Fruit fly (Drosophila melanogaster) whole organism, embryonic: ENCODE results near the gene Dred.

Experiments
- Antp ChIP-seq: fragments of 200-800 bp; sonication (Bioruptor generic); optimal IDR thresholded peaks from 3 replicates; lab custom pipeline; 2016; ENCODE audit warnings: missing biosample characterization, missing genetic modification characterization
- Blimp-1 ChIP-seq: fragments of 200-800 bp; sonication (Bioruptor generic); optimal IDR thresholded peaks from 3 replicates; lab custom pipeline; 2018; ENCODE audit warnings: missing biosample characterization, missing genetic modification characterization, mild to moderate bottlenecking, moderate library complexity, missing genetic modification reagents
- CG30431 ChIP-seq: fragments of 200-800 bp; sonication (Bioruptor generic); optimal IDR thresholded peaks from 2 replicates; lab custom pipeline; 2017; ENCODE audit warnings: missing biosample characterization, missing genetic modification characterization
- CG4617 ChIP-seq: fragments of 200-800 bp; sonication (Bioruptor generic); optimal IDR thresholded peaks from 3 replicates; lab custom pipeline; 2016; ENCODE audit warnings: missing biosample characterization, missing genetic modification characterization, borderline replicate concordance
- CG4820 ChIP-seq: fragments of 200-800 bp; sonication (Bioruptor generic); optimal IDR thresholded peaks from 3 replicates; lab custom pipeline; 2016; ENCODE audit warnings: missing biosample characterization, missing genetic modification characterization
- CG6272 ChIP-seq: fragments of 200-800 bp; sonication (Bioruptor generic); IDR thresholded peaks from 2 replicates; pipeline ENCODE4 v1.3.6; 2022; ENCODE audit warnings: missing biosample characterization, missing genetic modification characterization
- D19B ChIP-seq: fragments of 200-800 bp; sonication (Bioruptor generic); optimal IDR thresholded peaks from 2 replicates; lab custom pipeline; 2017; ENCODE audit warnings: missing biosample characterization, mild to moderate bottlenecking, missing genetic modification characterization
- Sin3A ChIP-seq: fragments of >200 bp; optimal IDR thresholded peaks from 2 replicates; lab custom pipeline; 2018
- crp ChIP-seq, 2 experiments: fragments of 200-800 bp; sonication (Bioruptor generic); optimal IDR thresholded peaks; 2 replicates in 1 of 2; 3 replicates in 1 of 2; lab custom pipeline; 2017; ENCODE audit warnings: missing biosample characterization in 2 of 2, missing genetic modification characterization in 2 of 2, mild to moderate bottlenecking in 1 of 2, moderate library complexity in 1 of 2
- run ChIP-seq: fragments of 200-800 bp; sonication (Bioruptor generic); optimal IDR thresholded peaks from 3 replicates; lab custom pipeline; 2018; ENCODE audit warnings: missing biosample characterization, mild to moderate bottlenecking, missing genetic modification characterization

DNA sequence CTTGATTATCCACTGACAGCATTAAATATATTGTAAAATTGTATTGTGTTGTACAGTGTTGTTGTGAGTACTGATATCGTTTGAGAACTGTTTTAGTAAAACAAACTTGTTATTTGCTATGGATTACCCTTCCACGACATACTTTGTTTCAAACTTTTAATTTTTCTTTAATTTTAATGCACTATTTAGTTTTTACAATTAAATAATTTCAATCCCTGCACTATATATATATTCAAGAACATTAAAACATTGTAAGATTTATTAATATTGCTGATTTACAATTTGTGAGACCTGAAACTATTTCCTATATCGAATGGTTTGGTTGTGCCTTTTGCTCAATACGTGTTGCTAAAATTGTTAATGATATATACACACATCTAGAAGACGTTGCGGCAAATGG lies at the start of gene Dred, which contains the start of gene CG46434:
- TF ChIP-seq CG4617 = no peak
- TF ChIP-seq Sin3A (lab: Kevin White, UChicago) = no peak
- no peak for TF ChIP-seq CG6272
- no peak for TF ChIP-seq CG30431 (GFP tag; lab: Kevin White, UChicago)
- no peak for TF ChIP-seq crp (GFP tag; optimal IDR thresholded peaks at IDR 0.05; lab: Kevin White, UChicago)
- TF ChIP-seq run = no peak
- TF ChIP-seq Blimp-1 (GFP tag; lab: Kevin White, UChicago) = no peak
- no peak for TF ChIP-seq CG4820 (GFP tag; lab: Kevin White, UChicago)
- TF ChIP-seq D19B (GFP tag; lab: Kevin White, UChicago) = no peak
- no peak for TF ChIP-seq Antp (GFP tag; lab: Kevin White, UChicago)
